Fruit fly (Drosophila melanogaster) whole organism, embryonic: ENCODE results near the gene sna.
A peak's percentile ranks its signal among the peaks of the same experiment; 100 is the strongest.

Experiments used
- Asciz ChIP-seq: fragments of 200-800 bp; sonication (Bioruptor generic); optimal IDR thresholded peaks from 2 replicates; lab custom pipeline; 2017; ENCODE audit warnings: missing biosample characterization, mild to moderate bottlenecking, missing genetic modification characterization, missing genetic modification reagents
- B-H2 ChIP-seq: fragments of 200-800 bp; sonication (Bioruptor generic); optimal IDR thresholded peaks from 2 replicates; lab custom pipeline; 2018; ENCODE audit warnings: missing biosample characterization, mild to moderate bottlenecking, missing genetic modification characterization
- BEAF-32 ChIP-seq: fragments of 200-800 bp; sonication (Bioruptor generic); optimal IDR thresholded peaks from 3 replicates; lab custom pipeline; 2017; ENCODE audit warnings: missing biosample characterization, missing genetic modification characterization, mild to moderate bottlenecking, moderate library complexity, missing genetic modification reagents
- CG10959 ChIP-seq: fragments of 200-800 bp; sonication (Bioruptor generic); IDR thresholded peaks from 2 replicates; pipeline ENCODE4 v1.3.6; 2022; ENCODE audit warnings: missing biosample characterization, missing genetic modification characterization
- CG12391 ChIP-seq: fragments of 200-800 bp; sonication (Bioruptor generic); optimal IDR thresholded peaks from 3 replicates; lab custom pipeline; 2018; ENCODE audit warnings: missing biosample characterization, mild to moderate bottlenecking, missing genetic modification characterization, moderate library complexity
- CG16813 ChIP-seq: fragments of 200-800 bp; sonication (Bioruptor generic); IDR thresholded peaks from 3 replicates; pipeline ENCODE4 v1.3.6; 2022; ENCODE audit warnings: missing biosample characterization, missing genetic modification characterization; ENCODE audit not compliant: partially characterized antibody
- CG16863 ChIP-seq: fragments of 200-800 bp; sonication (Bioruptor generic); optimal IDR thresholded peaks from 3 replicates; lab custom pipeline; 2016; ENCODE audit warnings: missing biosample characterization, missing genetic modification characterization
- CG17186 ChIP-seq: fragments of 200-800 bp; sonication (Bioruptor generic); optimal IDR thresholded peaks from 3 replicates; lab custom pipeline; 2017; ENCODE audit warnings: missing biosample characterization, missing genetic modification reagents, missing genetic modification characterization
- CG2712 ChIP-seq: fragments of 200-800 bp; optimal IDR thresholded peaks from 3 replicates; lab custom pipeline; 2019; ENCODE audit warnings: missing biosample characterization, mild to moderate bottlenecking, missing genetic modification characterization, moderate library complexity
- CG31224 ChIP-seq: fragments of 200-800 bp; sonication (Bioruptor generic); IDR thresholded peaks from 2 replicates; pipeline ENCODE4 v1.3.6; 2022; ENCODE audit warnings: missing biosample characterization, missing genetic modification characterization
- CG31365 ChIP-seq: fragments of 200-800 bp; sonication (Bioruptor generic); optimal IDR thresholded peaks from 2 replicates; lab custom pipeline; 2018; ENCODE audit warnings: missing biosample characterization, mild to moderate bottlenecking, missing genetic modification characterization
- CG4328 ChIP-seq: fragments of 200-800 bp; sonication (Bioruptor generic); optimal IDR thresholded peaks from 3 replicates; lab custom pipeline; 2017; ENCODE audit warnings: missing biosample characterization, missing genetic modification reagents, missing genetic modification characterization
- CG4360 ChIP-seq: fragments of 200-800 bp; sonication (Bioruptor generic); IDR thresholded peaks from 2 replicates; pipeline ENCODE4 v1.3.6; 2022; ENCODE audit warnings: missing biosample characterization, missing genetic modification characterization
- CG7357 ChIP-seq: fragments of 200-800 bp; sonication (Bioruptor generic); IDR thresholded peaks from 3 replicates; pipeline ENCODE4 v1.3.6; 2022; ENCODE audit warnings: missing biosample characterization, missing genetic modification characterization
- CG7556 ChIP-seq: fragments of 200-800 bp; sonication (Bioruptor generic); optimal IDR thresholded peaks from 2 replicates; lab custom pipeline; 2017; ENCODE audit warnings: missing biosample characterization, mild to moderate bottlenecking, missing genetic modification characterization
- Deaf1 ChIP-seq: fragments of 200-800 bp; optimal IDR thresholded peaks from 3 replicates; lab custom pipeline; 2019; ENCODE audit warnings: missing biosample characterization, mild to moderate bottlenecking, missing genetic modification characterization, moderate library complexity
- Dfd ChIP-seq, 2 experiments: fragments of >200 bp; optimal IDR thresholded peaks; 2 replicates each; lab custom pipeline; 2017; ENCODE audit warnings: missing biosample characterization in 2 of 2, missing genetic modification characterization in 2 of 2
- Dll ChIP-seq: fragments of 200-800 bp; sonication (Bioruptor generic); IDR thresholded peaks from 4 replicates; pipeline ENCODE4 v1.3.6; 2022; ENCODE audit warnings: missing biosample characterization, missing genetic modification characterization; ENCODE audit not compliant: partially characterized antibody
- Gsc ChIP-seq: fragments of 200-800 bp; sonication (Bioruptor generic); IDR thresholded peaks from 2 replicates; pipeline ENCODE4 v1.3.6; 2022; ENCODE audit warnings: missing biosample characterization, missing genetic modification characterization
- Gug ChIP-seq: fragments of 200-800 bp; sonication (Bioruptor generic); IDR thresholded peaks from 4 replicates; pipeline ENCODE4 v1.3.6; 2022; ENCODE audit warnings: missing biosample characterization, missing genetic modification characterization
- H2.0 ChIP-seq: fragments of 200-800 bp; sonication (Bioruptor generic); IDR thresholded peaks from 2 replicates; pipeline ENCODE4 v1.3.6; 2022; ENCODE audit warnings: missing biosample characterization, missing genetic modification characterization
- Hr39 ChIP-seq: fragments of >200 bp; optimal IDR thresholded peaks from 2 replicates; lab custom pipeline; 2017
- Hr51 ChIP-seq, 2 experiments: fragments of 200-800 bp; sonication (Bioruptor generic); optimal IDR thresholded peaks; 2 replicates in 1 of 2; 3 replicates in 1 of 2; lab custom pipeline; 2016 to 2018; ENCODE audit warnings: missing biosample characterization in 2 of 2, missing genetic modification characterization in 2 of 2, mild to moderate bottlenecking in 1 of 2, moderate library complexity in 1 of 2
- Hr78 ChIP-seq, 2 experiments: fragments of 200-800 bp in 1 of 2; fragments of >200 bp in 1 of 2; sonication (Bioruptor generic) in 1 of 2; optimal IDR thresholded peaks; 2 replicates each; lab custom pipeline; 2017 to 2019; ENCODE audit warnings: missing biosample characterization in 2 of 2, missing genetic modification characterization in 2 of 2, mild to moderate bottlenecking in 1 of 2, moderate library complexity in 1 of 2
- PHDP ChIP-seq: fragments of 200-800 bp; sonication (Bioruptor generic); optimal IDR thresholded peaks from 3 replicates; lab custom pipeline; 2018; ENCODE audit warnings: missing biosample characterization, mild to moderate bottlenecking, missing genetic modification characterization, moderate library complexity
- Rfx ChIP-seq: fragments of 200-800 bp; sonication (Bioruptor generic); IDR thresholded peaks from 2 replicates; pipeline ENCODE4 v1.3.6; 2022; ENCODE audit warnings: missing biosample characterization, missing genetic modification characterization
- Rx ChIP-seq: fragments of 200-800 bp; sonication (Bioruptor generic); IDR thresholded peaks from 2 replicates; pipeline ENCODE4 v1.3.6; 2022; ENCODE audit warnings: missing biosample characterization, missing genetic modification characterization
- Vsx1 ChIP-seq: fragments of 200-800 bp; sonication (Bioruptor generic); optimal IDR thresholded peaks from 2 replicates; lab custom pipeline; 2017; ENCODE audit warnings: missing biosample characterization, mild to moderate bottlenecking, missing genetic modification characterization, missing genetic modification reagents
- cg ChIP-seq: fragments of 200-800 bp; sonication (Bioruptor generic); optimal IDR thresholded peaks from 3 replicates; lab custom pipeline; 2019; ENCODE audit warnings: missing biosample characterization, mild to moderate bottlenecking, missing genetic modification characterization, moderate library complexity
- dmrt11E ChIP-seq: fragments of 200-800 bp; sonication (Bioruptor generic); optimal IDR thresholded peaks from 3 replicates; lab custom pipeline; 2018; ENCODE audit warnings: missing biosample characterization, mild to moderate bottlenecking, missing genetic modification characterization, moderate library complexity
- esg ChIP-seq: fragments of 200-800 bp; sonication (Bioruptor generic); conservative IDR thresholded peaks from 2 replicates; pipeline ENCODE4 v1.3.6; 2022; ENCODE audit warnings: missing biosample characterization, missing genetic modification characterization
- hb ChIP-seq: fragments of 200-800 bp; sonication (Bioruptor generic); IDR thresholded peaks from 3 replicates; pipeline ENCODE4 v1.3.6; 2022; ENCODE audit warnings: missing biosample characterization, missing genetic modification characterization; ENCODE audit not compliant: partially characterized antibody
- ind ChIP-seq: fragments of 200-800 bp; sonication (Bioruptor generic); optimal IDR thresholded peaks from 3 replicates; lab custom pipeline; 2016; ENCODE audit warnings: missing biosample characterization, missing genetic modification characterization
- jumu ChIP-seq: fragments of 200-800 bp; sonication (Bioruptor generic); optimal IDR thresholded peaks from 3 replicates; lab custom pipeline; 2016; ENCODE audit warnings: missing biosample characterization, missing genetic modification characterization
- lov ChIP-seq, 2 experiments: fragments of 200-800 bp in 1 of 2; fragments of >200 bp in 1 of 2; sonication (Bioruptor generic) in 1 of 2; IDR thresholded peaks in 1 of 2; optimal IDR thresholded peaks in 1 of 2; 2 replicates in 1 of 2; 3 replicates in 1 of 2; pipeline versions ENCODE4 v1.3.6 to Lab custom; 2017 to 2022; ENCODE audit warnings: missing biosample characterization in 1 of 2, missing genetic modification characterization in 1 of 2
- nmo ChIP-seq: fragments of 200-800 bp; sonication (Bioruptor generic); optimal IDR thresholded peaks from 2 replicates; lab custom pipeline; 2018; ENCODE audit warnings: missing biosample characterization, mild to moderate bottlenecking, missing genetic modification characterization, moderate library complexity
- nom ChIP-seq: fragments of 200-800 bp; sonication (Bioruptor generic); optimal IDR thresholded peaks from 2 replicates; lab custom pipeline; 2017; ENCODE audit warnings: missing biosample characterization, missing genetic modification characterization, mild to moderate bottlenecking, moderate library complexity, missing genetic modification reagents
- oc ChIP-seq: fragments of 200-800 bp; sonication (Bioruptor generic); optimal IDR thresholded peaks from 2 replicates; lab custom pipeline; 2018; ENCODE audit warnings: missing biosample characterization, mild to moderate bottlenecking, missing genetic modification characterization, moderate library complexity
- org-1 ChIP-seq: fragments of 200-800 bp; sonication (Bioruptor generic); optimal IDR thresholded peaks from 2 replicates; lab custom pipeline; 2017; ENCODE audit warnings: missing biosample characterization, missing genetic modification characterization
- pfk ChIP-seq: fragments of 200-800 bp; sonication (Bioruptor generic); optimal IDR thresholded peaks from 2 replicates; lab custom pipeline; 2018; ENCODE audit warnings: missing biosample characterization, mild to moderate bottlenecking, missing genetic modification characterization, moderate library complexity
- ranshi ChIP-seq: fragments of 200-800 bp; sonication (Bioruptor generic); IDR thresholded peaks from 2 replicates; pipeline ENCODE4 v1.3.6; 2022; ENCODE audit warnings: missing biosample characterization, missing genetic modification characterization
- sens ChIP-seq: fragments of 200-800 bp; sonication (Bioruptor generic); peaks from one replicate; lab custom pipeline; 2016; ENCODE audit warnings: missing biosample characterization, missing genetic modification characterization
- sens-2 ChIP-seq: fragments of 200-800 bp; sonication (Bioruptor generic); IDR thresholded peaks from 2 replicates; pipeline ENCODE4 v1.3.6; 2022; ENCODE audit warnings: missing biosample characterization, missing genetic modification characterization
- seq ChIP-seq: fragments of 200-800 bp; sonication (Bioruptor generic); IDR thresholded peaks from 2 replicates; pipeline ENCODE4 v1.3.6; 2022; ENCODE audit warnings: missing biosample characterization, missing genetic modification characterization
- shn ChIP-seq: fragments of 200-800 bp; sonication (Bioruptor generic); optimal IDR thresholded peaks from 3 replicates; lab custom pipeline; 2016; ENCODE audit warnings: missing biosample characterization, missing genetic modification characterization
- trem ChIP-seq: fragments of 200-800 bp; optimal IDR thresholded peaks from 3 replicates; lab custom pipeline; 2019; ENCODE audit warnings: missing biosample characterization, mild to moderate bottlenecking, missing genetic modification characterization, moderate library complexity
- tup ChIP-seq: fragments of 200-800 bp; sonication (Bioruptor generic); optimal IDR thresholded peaks from 2 replicates; lab custom pipeline; 2016; ENCODE audit warnings: missing biosample characterization, mild to moderate bottlenecking, missing genetic modification characterization, moderate library complexity
- vnd ChIP-seq: fragments of 200-800 bp; sonication (Bioruptor generic); IDR thresholded peaks from 3 replicates; pipeline ENCODE4 v1.3.6; 2022; ENCODE audit warnings: missing biosample characterization, missing genetic modification characterization; ENCODE audit not compliant: partially characterized antibody
- wek ChIP-seq: fragments of 200-800 bp; sonication (Bioruptor generic); optimal IDR thresholded peaks from 3 replicates; lab custom pipeline; 2018; ENCODE audit warnings: missing biosample characterization, mild to moderate bottlenecking, missing genetic modification characterization, moderate library complexity
- yki ChIP-seq: fragments of >200 bp; optimal IDR thresholded peaks from 3 replicates; lab custom pipeline; 2018
- zfh2 ChIP-seq: fragments of 200-800 bp; sonication (Bioruptor generic); optimal IDR thresholded peaks from 2 replicates; lab custom pipeline; 2016; ENCODE audit warnings: missing biosample characterization, missing genetic modification characterization

Gene sna

dm6 chr2L:15478159-15478591 lies at the start of gene sna (continued):
- no peak for TF ChIP-seq H2.0 (GFP tag; lab: Robert Waterston, UW)
- TF ChIP-seq CG7556 (GFP tag; lab: Kevin White, UChicago), result no peak
- TF ChIP-seq Vsx1 (GFP tag; lab: Kevin White, UChicago), result no peak
- TF ChIP-seq Hr78 (GFP tag; optimal IDR thresholded peaks at IDR 0.05; lab: Kevin White, UChicago), result no peak
- no peak for TF ChIP-seq Gug (GFP tag; lab: Robert Waterston, UW)
- TF ChIP-seq wek, result no peak
- TF ChIP-seq CG7357 (GFP tag; lab: Robert Waterston, UW), result no peak
- TF ChIP-seq esg, result no peak
- no peak for TF ChIP-seq CG16863 (GFP tag; lab: Kevin White, UChicago)
- TF ChIP-seq zfh2 (GFP tag; lab: Kevin White, UChicago), result no peak
- TF ChIP-seq PHDP (tag; lab: Kevin White, UChicago), result no peak
- TF ChIP-seq ranshi (GFP tag; lab: Robert Waterston, UW), result no peak
- no peak for TF ChIP-seq CG31365
- TF ChIP-seq CG16813, result no peak
- no peak for TF ChIP-seq Dfd (GFP tag; optimal IDR thresholded peaks at IDR 0.05; lab: Kevin White, UChicago)
- peak; percentile 59 for TF ChIP-seq sens (GFP tag; lab: Kevin White, UChicago)
- TF ChIP-seq tup (GFP tag; lab: Kevin White, UChicago), result no peak
- no peak for TF ChIP-seq BEAF-32 (GFP tag; lab: Kevin White, UChicago)
- no peak for TF ChIP-seq CG4328 (GFP tag; lab: Kevin White, UChicago)
- TF ChIP-seq CG12391 (tag; lab: Kevin White, UChicago), result no peak
- TF ChIP-seq yki (lab: Kevin White, UChicago), result peak; percentile 67
- TF ChIP-seq dmrt11E (tag; lab: Kevin White, UChicago), result no peak
- TF ChIP-seq hb (GFP tag; lab: Robert Waterston, UW), result no peak
- no peak for TF ChIP-seq CG31224 (GFP tag; lab: Robert Waterston, UW)
- peak; percentile 29; the same call in 1 of the 4 replicates for TF ChIP-seq Dll (GFP tag; lab: Robert Waterston, UW)
- peak; percentile 99 for TF ChIP-seq CG4360 (GFP tag; lab: Robert Waterston, UW)
- TF ChIP-seq shn, result no peak
- TF ChIP-seq Gsc (GFP tag; lab: Robert Waterston, UW), result no peak
- no peak for TF ChIP-seq B-H2 (GFP tag; lab: Kevin White, UChicago)
- TF ChIP-seq nom (GFP tag; lab: Kevin White, UChicago), result no peak
- no peak for TF ChIP-seq CG17186 (GFP tag; lab: Kevin White, UChicago)
- peak; percentile 6 for TF ChIP-seq Deaf1 (tag; lab: Kevin White, UChicago)
- TF ChIP-seq jumu (GFP tag; lab: Kevin White, UChicago), result no peak
- TF ChIP-seq pfk (GFP tag; lab: Kevin White, UChicago), result no peak
- no peak for TF ChIP-seq sens-2 (GFP tag; lab: Robert Waterston, UW)
- TF ChIP-seq CG2712, result no peak
- TF ChIP-seq oc (tag; lab: Kevin White, UChicago), result no peak
- no peak for TF ChIP-seq trem (tag; lab: Kevin White, UChicago)
- no peak for TF ChIP-seq cg (GFP tag; lab: Kevin White, UChicago)
- TF ChIP-seq vnd (GFP tag; lab: Robert Waterston, UW), result no peak
- no peak for TF ChIP-seq Rfx (GFP tag; lab: Robert Waterston, UW)
- TF ChIP-seq CG10959 (GFP tag; lab: Robert Waterston, UW), result no peak
- no peak for TF ChIP-seq Hr51 (GFP tag; optimal IDR thresholded peaks at IDR 0.05; lab: Kevin White, UChicago)
- TF ChIP-seq Rx (GFP tag; lab: Robert Waterston, UW), result no peak
- TF ChIP-seq seq (GFP tag; lab: Robert Waterston, UW), result peak; percentile 59; the same call in 1 of the 2 replicates
- TF ChIP-seq lov (optimal IDR thresholded peaks at IDR 0.05; lab: Kevin White, UChicago), result no peak
- no peak for TF ChIP-seq lov (GFP tag; IDR thresholded peaks at IDR 0.05; lab: Robert Waterston, UW)
- TF ChIP-seq ind (GFP tag; lab: Kevin White, UChicago), result no peak
- no peak for TF ChIP-seq org-1 (GFP tag; lab: Kevin White, UChicago)
- no peak for TF ChIP-seq Asciz
- TF ChIP-seq nmo (GFP tag; lab: Kevin White, UChicago), result no peak
- TF ChIP-seq Hr39 (lab: Kevin White, UChicago), result no peak
